Worm (Caenorhabditis elegans): ENCODE data around the gene F59E12.6.
"Not testable (repeated sequence)": the region's sequence is repeated elsewhere in the genome, so short reads cannot be mapped to it uniquely, and the experiment has no call there.

Gene F59E12.6

DNA sequence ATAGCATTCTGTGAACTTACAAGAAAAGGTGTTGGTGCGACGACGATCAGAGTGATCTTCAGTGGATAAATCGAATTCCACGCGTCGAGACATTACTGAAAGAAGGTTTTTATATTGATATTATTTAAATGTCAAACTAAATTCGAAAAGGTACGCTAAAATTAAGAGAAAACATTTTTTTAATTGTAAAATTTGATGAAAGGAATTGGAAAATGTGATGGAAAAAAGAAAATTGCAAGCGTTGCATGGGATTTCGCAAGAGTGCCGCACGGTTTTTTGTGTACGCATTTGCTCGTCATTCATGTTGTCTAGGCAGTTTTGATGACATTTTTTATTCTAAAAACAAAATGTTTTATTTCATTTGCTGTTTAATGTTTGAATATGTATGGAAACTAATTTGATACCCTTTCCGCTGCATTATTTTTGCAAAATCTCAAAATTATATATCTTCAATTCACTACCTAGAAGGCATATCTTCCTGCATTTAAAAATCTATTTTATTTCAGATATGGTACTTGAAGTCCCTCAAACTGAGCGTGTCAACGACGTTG is at the start of gene F59E12.6, which contains the start of gene npl-4.1:
Gene F59E12.6 (minus strand): TSS at position 101 of the 551 bp plus-strand sequence.
Gene npl-4.1 (plus strand): TSS at position 501 of the 551 bp plus-strand sequence.
- TF ChIP-seq dao-5, W03F9.2, him-1 (tag; optimal IDR thresholded peaks at IDR 0.05): not testable (repeated sequence)

DNA sequence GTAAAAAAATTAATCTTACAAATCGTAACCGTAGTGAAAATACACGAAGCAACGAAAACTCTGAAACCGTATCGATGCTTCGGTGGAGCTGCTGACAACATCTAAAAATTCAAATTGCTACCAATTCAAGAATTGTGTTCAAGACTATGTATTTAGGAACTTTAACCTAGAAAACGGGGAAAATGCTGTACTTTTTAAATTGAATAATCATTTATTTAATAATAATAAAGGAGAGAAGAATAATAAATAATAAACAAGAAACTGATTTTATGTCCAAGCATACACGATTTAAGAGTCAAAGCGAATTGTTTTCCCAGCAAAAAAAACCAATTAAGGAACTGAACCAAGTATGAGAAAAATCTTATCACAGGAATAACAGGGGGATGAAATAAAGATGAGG is 38.8 kb upstream of the F59E12.6 start, which contains the start of gene C25H3.17:
Gene C25H3.17 (minus strand): TSS at position 101 of the 400 bp plus-strand sequence.
- TF ChIP-seq dao-5 (tag; optimal IDR thresholded peaks at IDR 0.05) (no peak), him-1 (tag; optimal IDR thresholded peaks at IDR 0.05) (no peak)

DNA sequence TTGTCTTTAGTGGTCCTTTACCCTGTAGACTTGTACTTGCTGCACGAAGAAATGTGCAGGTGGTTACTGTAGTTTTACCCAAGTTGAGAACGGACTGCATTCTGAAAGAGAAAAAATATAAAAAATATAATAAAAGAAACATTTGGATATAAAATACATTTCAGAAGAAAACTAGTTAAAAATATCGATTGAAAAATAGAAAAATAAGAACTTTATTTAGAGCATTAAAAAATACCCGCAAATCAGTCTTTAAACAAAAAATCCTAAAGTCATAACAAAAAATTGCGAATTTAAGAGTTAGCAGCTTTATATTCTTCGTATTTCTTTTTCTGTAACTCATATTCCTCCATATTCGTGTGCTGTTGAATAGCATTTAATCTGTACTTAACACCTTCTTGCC is 38.1 kb upstream of the F59E12.6 start, which contains the start of gene C25H3.7:
Gene C25H3.7 (minus strand): TSS at position 101 of the 400 bp plus-strand sequence.
- no peak for TF ChIP-seq W03F9.2 (tag; optimal IDR thresholded peaks at IDR 0.05)
- no peak for TF ChIP-seq him-1 (tag; optimal IDR thresholded peaks at IDR 0.05)
- TF ChIP-seq dao-5 (tag; optimal IDR thresholded peaks at IDR 0.05), result no peak

DNA sequence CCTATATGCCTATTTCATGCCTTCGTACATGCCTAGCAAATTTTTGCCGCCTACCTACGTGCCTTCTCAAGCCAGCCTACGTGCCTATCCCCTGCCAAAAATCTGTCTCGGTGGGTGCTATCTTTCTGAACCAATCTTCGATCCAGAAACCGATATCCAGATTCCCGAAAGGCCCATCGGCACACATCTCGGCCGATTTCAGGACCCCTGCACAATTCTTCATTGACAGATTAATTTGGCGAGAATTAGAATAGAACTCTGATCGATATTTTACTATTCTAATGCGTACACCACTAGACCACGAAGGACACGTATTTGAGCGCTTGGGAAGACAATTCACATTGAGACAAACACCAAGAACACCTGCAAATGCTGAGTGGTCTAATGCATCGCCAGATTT is 36.8 kb upstream of the F59E12.6 start:
- TF ChIP-seq W03F9.2 (tag; optimal IDR thresholded peaks at IDR 0.05) (no peak), him-1 (tag; optimal IDR thresholded peaks at IDR 0.05) (no peak), dao-5 (tag; optimal IDR thresholded peaks at IDR 0.05) (no peak)

DNA sequence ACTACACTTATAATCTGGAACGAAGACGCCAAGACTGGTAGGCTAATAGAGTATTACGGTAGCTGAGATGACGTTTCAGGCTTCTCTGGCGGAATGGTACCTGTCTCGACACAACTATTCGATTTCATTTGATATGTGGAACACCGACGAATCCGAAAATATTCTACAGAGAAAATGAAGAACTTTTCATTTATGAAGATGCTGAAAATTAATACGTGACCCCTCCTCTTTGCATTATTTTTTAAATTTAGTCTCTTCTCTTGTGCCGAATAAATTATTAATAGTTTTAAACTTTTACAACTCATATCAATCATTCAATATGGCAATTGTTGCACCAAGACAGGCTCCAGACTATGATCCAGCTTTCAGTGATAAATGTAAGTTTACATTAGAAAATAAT is 35.2 kb upstream of the F59E12.6 start, which contains the start of gene C25H3.16:
Gene C25H3.16 (plus strand): TSS at position 301 of the 400 bp plus-strand sequence.
- TF ChIP-seq W03F9.2 (tag; optimal IDR thresholded peaks at IDR 0.05) (no peak), dao-5 (tag; optimal IDR thresholded peaks at IDR 0.05) (no peak), him-1 (tag; optimal IDR thresholded peaks at IDR 0.05) (no peak)

ce11 chrII:5665029-5665428 is 34.3 kb upstream of the F59E12.6 start, which contains the start of gene C25H3.15:
Gene C25H3.15 (plus strand): TSS chrII:5665329.
- TF ChIP-seq W03F9.2 (tag; optimal IDR thresholded peaks at IDR 0.05) (no peak), dao-5 (tag; optimal IDR thresholded peaks at IDR 0.05) (no peak)

- TF ChIP-seq dao-5 (tag; optimal IDR thresholded peaks at IDR 0.05) (no peak), him-1 (tag; optimal IDR thresholded peaks at IDR 0.05) (no peak), W03F9.2 (tag; optimal IDR thresholded peaks at IDR 0.05) (no peak)
These were observed 32.5 kb upstream of the F59E12.6 start for ce11 chrII:5663180-5663791.

DNA sequence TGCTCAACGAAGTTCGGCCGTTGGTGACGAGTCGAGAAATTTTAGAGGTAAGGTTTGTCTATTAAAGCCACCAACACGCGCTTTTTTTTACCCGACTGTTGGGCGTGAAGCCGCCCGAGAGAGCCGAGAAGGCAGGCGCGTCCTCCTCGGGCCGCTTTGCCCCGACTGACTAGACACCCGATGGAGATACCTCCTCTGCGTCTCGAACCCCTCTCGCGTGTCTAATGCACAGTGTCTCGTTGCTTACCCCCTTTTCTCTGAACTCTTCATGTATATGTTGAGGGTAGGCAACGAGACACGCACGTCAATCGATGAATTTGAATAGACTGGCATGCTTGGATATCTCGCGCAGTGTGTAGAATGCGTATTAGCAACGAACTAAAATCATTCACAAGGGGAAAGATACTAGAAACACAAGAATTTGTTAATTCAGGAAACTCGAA is 31.0 kb upstream of the F59E12.6 start:
- TF ChIP-seq him-1 (tag; optimal IDR thresholded peaks at IDR 0.05) (peak; percentile 84), dao-5 (tag; optimal IDR thresholded peaks at IDR 0.05) (peak; percentile 69), W03F9.2 (tag; optimal IDR thresholded peaks at IDR 0.05) (no peak)

- TF ChIP-seq dao-5 (tag; optimal IDR thresholded peaks at IDR 0.05), result no peak
- TF ChIP-seq him-1 (tag; optimal IDR thresholded peaks at IDR 0.05), result peak; percentile 73
- peak; percentile 33 for TF ChIP-seq W03F9.2 (tag; optimal IDR thresholded peaks at IDR 0.05)
These were observed 30.3 kb upstream of the F59E12.6 start, which contains the start of the genes ift-43 and mdt-26 for ce11 chrII:5660736-5661734. Gene ift-43 (minus strand): TSS chrII:5660786. Gene mdt-26 (plus strand): TSS chrII:5661181.

- TF ChIP-seq W03F9.2 (tag; optimal IDR thresholded peaks at IDR 0.05), result no peak
- TF ChIP-seq dao-5 (tag; optimal IDR thresholded peaks at IDR 0.05), result no peak
- TF ChIP-seq him-1 (tag; optimal IDR thresholded peaks at IDR 0.05), result no peak
These were observed 29.4 kb upstream of the F59E12.6 start for ce11 chrII:5660155-5660554.

DNA sequence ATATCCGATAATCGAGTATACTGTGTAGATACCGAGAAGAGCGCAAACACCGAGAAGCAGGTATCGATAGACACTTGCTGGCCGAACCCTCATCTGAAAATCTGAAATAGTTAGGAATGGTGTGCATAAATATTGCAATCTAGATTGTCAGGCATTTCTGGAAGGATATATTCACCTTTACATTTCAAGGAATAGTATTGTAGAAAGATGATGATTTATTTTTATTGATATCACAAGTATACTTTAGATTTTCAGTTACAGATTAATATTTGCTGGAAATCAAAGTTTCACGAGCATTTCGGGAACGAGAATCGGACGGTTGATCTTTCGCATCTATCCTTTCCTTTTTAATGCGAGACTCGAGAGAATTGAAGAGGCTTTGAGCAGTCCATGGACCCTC is 28.9 kb upstream of the F59E12.6 start, which contains the start of gene fut-3:
Gene fut-3 (minus strand): TSS at position 101 of the 400 bp plus-strand sequence.
- TF ChIP-seq him-1 (tag; optimal IDR thresholded peaks at IDR 0.05) (no peak), W03F9.2 (tag; optimal IDR thresholded peaks at IDR 0.05) (no peak), dao-5 (tag; optimal IDR thresholded peaks at IDR 0.05) (no peak)

DNA sequence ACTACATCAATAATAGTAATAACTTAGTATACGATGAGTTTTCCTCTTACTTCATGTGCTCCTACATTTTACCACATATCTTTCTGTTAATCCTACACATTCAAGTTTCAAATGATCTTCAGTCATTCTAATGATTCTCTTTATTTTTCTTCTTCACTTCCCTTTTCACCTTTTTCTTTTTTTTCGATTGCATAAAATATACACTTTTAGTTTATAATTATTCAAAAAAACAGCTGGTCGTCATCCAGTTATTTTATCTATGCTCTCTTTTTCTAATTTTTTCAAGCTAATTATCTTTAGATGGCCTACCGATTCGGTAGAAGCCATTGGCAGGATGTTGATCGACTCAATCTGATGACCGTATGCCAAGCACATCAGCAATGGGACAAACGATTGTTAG is 23.5 kb upstream of the F59E12.6 start, which contains the start of gene F59E12.1:
Gene F59E12.1 (plus strand): TSS at position 301 of the 400 bp plus-strand sequence.
- TF ChIP-seq dao-5 (tag; optimal IDR thresholded peaks at IDR 0.05) (no peak), him-1 (tag; optimal IDR thresholded peaks at IDR 0.05) (no peak), W03F9.2 (tag; optimal IDR thresholded peaks at IDR 0.05) (no peak)

ce11 chrII:5652334-5652733 is 21.6 kb upstream of the F59E12.6 start, which contains the start of gene bli-2:
Gene bli-2 (minus strand): TSS chrII:5652434.
- TF ChIP-seq W03F9.2 (tag; optimal IDR thresholded peaks at IDR 0.05) (no peak), dao-5 (tag; optimal IDR thresholded peaks at IDR 0.05) (no peak), him-1 (tag; optimal IDR thresholded peaks at IDR 0.05) (no peak)

Measured in whole organism, L4/young adult.